Worm (Caenorhabditis elegans): ENCODE data around the gene ubh-4.
A peak's percentile ranks its signal among the peaks of the same experiment; 100 is the strongest.

ubh-4 gene

DNA sequence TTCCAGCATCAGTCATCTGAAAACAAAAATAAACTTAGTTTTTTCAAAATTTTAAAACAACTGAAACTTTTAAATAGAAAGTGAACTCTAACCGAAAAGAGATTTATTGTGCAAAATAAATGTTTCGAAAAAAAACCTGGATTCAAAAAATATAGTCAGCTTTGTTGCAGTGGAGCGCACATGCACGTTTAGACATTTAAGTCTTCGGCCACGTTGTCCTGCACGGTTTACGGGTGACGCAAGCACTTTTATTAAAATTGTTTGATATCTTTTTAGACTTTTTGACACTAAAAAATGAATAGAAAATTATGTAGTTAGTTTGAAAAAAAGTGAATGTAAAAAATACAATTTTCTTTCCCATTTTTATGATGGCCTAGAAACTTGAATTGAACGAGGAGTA is at the start of gene ubh-4, which contains the start of gene algn-6 (continued):
- TF ChIP-seq nhr-25 (tag; optimal IDR thresholded peaks at IDR 0.05; ENCODE audit: borderline replicate concordance, insufficient read depth) (no peak), rbr-2 (tag; optimal IDR thresholded peaks at IDR 0.05) (peak; percentile 36), D1046.2 (GFP tag; IDR thresholded peaks at IDR 0.05) (no peak), lin-38 (GFP tag; IDR thresholded peaks at IDR 0.05) (peak; percentile 95), Y75B8A.6 (GFP tag; IDR thresholded peaks at IDR 0.05) (no peak), nhr-48 (tag; optimal IDR thresholded peaks at IDR 0.05) (no peak), ZK337.2 (GFP tag; IDR thresholded peaks at IDR 0.05) (0 out of 2 replicates have a peak, but pooled peaks have one; percentile 4), egl-27 (tag; optimal IDR thresholded peaks at IDR 0.05) (no peak), nhr-237 (tag; optimal IDR thresholded peaks at IDR 0.05) (no peak), mep-1 (tag; optimal IDR thresholded peaks at IDR 0.05) (peak; percentile 57), vab-7 (GFP tag; IDR thresholded peaks at IDR 0.05) (0 out of 2 replicates have a peak, but pooled peaks have one; percentile 22), nhr-111 (GFP tag; optimal IDR thresholded peaks at IDR 0.05) (no peak), ceh-82 (tag; optimal IDR thresholded peaks at IDR 0.05) (no peak), duxl-1 (tag; optimal IDR thresholded peaks at IDR 0.05; ENCODE audit: poor library complexity) (no peak), aha-1 (tag) (no peak), saeg-2 (GFP tag; IDR thresholded peaks at IDR 0.05) (no peak), dmd-8 (GFP tag; IDR thresholded peaks at IDR 0.05) (no peak), unc-62 (GFP tag; optimal IDR thresholded peaks at IDR 0.05 in 1 of 2) (no peak), unc-62 (tag; optimal IDR thresholded peaks at IDR 0.05) (no peak), madf-5 (GFP tag; IDR thresholded peaks at IDR 0.05) (no peak), nhr-10 (tag; optimal IDR thresholded peaks at IDR 0.05) (no peak), nhr-102 (tag; optimal IDR thresholded peaks at IDR 0.05) (no peak), jun-1 (tag; optimal IDR thresholded peaks at IDR 0.05) (no peak), dmd-9 (GFP tag; IDR thresholded peaks at IDR 0.05) (no peak), nhr-6 (tag; optimal IDR thresholded peaks at IDR 0.05) (peak; percentile 80), nhr-77 (tag; optimal IDR thresholded peaks at IDR 0.05) (peak; percentile 48), ZK546.5 (tag; optimal IDR thresholded peaks at IDR 0.05) (no peak), ama-1 (optimal IDR thresholded peaks at IDR 0.05) (no peak), daf-12 (tag; optimal IDR thresholded peaks at IDR 0.05) (no peak), F49E8.2 (tag; optimal IDR thresholded peaks at IDR 0.05; ENCODE audit: borderline replicate concordance) (no peak), lin-15B (tag; optimal IDR thresholded peaks at IDR 0.05) (no peak), cey-2 (tag; optimal IDR thresholded peaks at IDR 0.05; ENCODE audit: borderline replicate concordance, insufficient read depth) (no peak), arid-1 (GFP tag; conservative IDR thresholded peaks at IDR 0.05) (no peak), fos-1 (tag; optimal IDR thresholded peaks at IDR 0.05) (no peak), zfp-2 (tag; optimal IDR thresholded peaks at IDR 0.05) (no peak), Y5F2A.4 (GFP tag; optimal IDR thresholded peaks at IDR 0.05) (no peak), ztf-11 (tag; optimal IDR thresholded peaks at IDR 0.05) (no peak), ceh-20 (GFP tag; IDR thresholded peaks at IDR 0.05) (no peak), php-3 (GFP tag; IDR thresholded peaks at IDR 0.05) (no peak), hif-1 (tag; optimal IDR thresholded peaks at IDR 0.05) (peak in 1 of 2 experiments; percentile 83), tag-97 (GFP tag; IDR thresholded peaks at IDR 0.05) (no peak), set-16 (GFP tag; IDR thresholded peaks at IDR 0.05) (no peak), lin-39 (tag; optimal IDR thresholded peaks at IDR 0.05) (no peak), T26A8.4 (GFP tag; IDR thresholded peaks at IDR 0.05) (no peak), ces-1 (GFP tag; optimal IDR thresholded peaks at IDR 0.05) (no peak), T20F7.1 (GFP tag; optimal IDR thresholded peaks at IDR 0.05) (peak; percentile 90), zip-2 (tag; optimal IDR thresholded peaks at IDR 0.05) (no peak), zag-1 (tag; optimal IDR thresholded peaks at IDR 0.05) (no peak), mes-2 (tag; optimal IDR thresholded peaks at IDR 0.05; ENCODE audit: poor library complexity, severe bottlenecking) (peak; percentile 95), egl-43 (GFP tag; IDR thresholded peaks at IDR 0.05) (no peak), daf-19 (GFP tag; conservative IDR thresholded peaks at IDR 0.05) (no peak), unc-39 (tag; optimal IDR thresholded peaks at IDR 0.05) (no peak)

All from whole organism, L4 larva.